Fruit fly (Drosophila melanogaster): ENCODE data around the gene pths.

Gene pths

DNA sequence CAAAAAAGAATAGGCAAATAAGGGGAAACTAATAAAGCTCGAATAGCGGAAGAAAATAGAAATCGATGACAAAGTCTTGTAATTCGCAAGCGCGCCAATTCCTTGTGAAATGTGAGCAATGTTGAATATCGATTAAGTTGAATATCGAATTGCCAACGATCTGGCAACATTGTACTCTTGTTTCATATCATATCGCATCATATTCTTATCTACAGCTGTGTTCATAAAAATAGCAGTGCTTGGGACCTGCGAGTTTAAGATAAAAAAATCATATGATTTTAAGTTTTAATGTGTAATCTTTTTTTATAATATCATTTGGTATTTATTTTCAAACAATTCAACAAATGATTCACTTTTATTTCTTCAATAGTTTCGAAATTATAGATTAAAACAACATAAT, 6.0 kb downstream of the pths start (continued):
- TF ChIP-seq psq (GFP tag; optimal IDR thresholded peaks at IDR 0.05) (no peak), CG4282 (GFP tag; optimal IDR thresholded peaks at IDR 0.05) (no peak), cg (GFP tag; optimal IDR thresholded peaks at IDR 0.05) (no peak), odd (GFP tag; optimal IDR thresholded peaks at IDR 0.05) (no peak), Nf-YC (tag; optimal IDR thresholded peaks at IDR 0.05) (no peak), sens-2 (GFP tag; IDR thresholded peaks at IDR 0.05) (0 out of 2 replicates have a peak, but pooled peaks have one; percentile 10), z (GFP tag; IDR thresholded peaks at IDR 0.05) (no peak), CG6791 (GFP tag; IDR thresholded peaks at IDR 0.05; ENCODE audit: partially characterized antibody) (peak; percentile 72), CG8281 (tag; optimal IDR thresholded peaks at IDR 0.05) (no peak), CG18476 (GFP tag; optimal IDR thresholded peaks at IDR 0.05) (peak; percentile 7), sr (GFP tag; IDR thresholded peaks at IDR 0.05) (no peak), stwl (tag; optimal IDR thresholded peaks at IDR 0.05) (peak; percentile 90), CG6765 (GFP tag; optimal IDR thresholded peaks at IDR 0.05) (no peak), wor (GFP tag; IDR thresholded peaks at IDR 0.05) (no peak), fd96Cb (tag; optimal IDR thresholded peaks at IDR 0.05) (peak; percentile 35), ap (GFP tag; IDR thresholded peaks at IDR 0.05) (peak; percentile 13; the same call in 1 of the 2 replicates), CG15269 (tag; optimal IDR thresholded peaks at IDR 0.05) (peak; percentile 70), ranshi (GFP tag; IDR thresholded peaks at IDR 0.05) (0 out of 2 replicates have a peak, but pooled peaks have one; percentile 30), CG17568 (GFP tag; optimal IDR thresholded peaks at IDR 0.05) (peak; percentile 22), CG12299 (tag; optimal IDR thresholded peaks at IDR 0.05) (peak; percentile 33), CG8290 (GFP tag; optimal IDR thresholded peaks at IDR 0.05) (peak; percentile 56), CG8290 (tag; optimal IDR thresholded peaks at IDR 0.05) (peak in 1 of 2 experiments; percentile 68), MTF-1 (GFP tag; optimal IDR thresholded peaks at IDR 0.05; ENCODE audit: borderline replicate concordance) (peak; percentile 12), CG12769 (tag; optimal IDR thresholded peaks at IDR 0.05) (peak; percentile 19), CG5180 (GFP tag; optimal IDR thresholded peaks at IDR 0.05) (no peak), CG31388 (GFP tag; optimal IDR thresholded peaks at IDR 0.05) (no peak), gt (GFP tag; IDR thresholded peaks at IDR 0.05) (no peak), Atf3 (GFP tag; optimal IDR thresholded peaks at IDR 0.05) (no peak), yki (optimal IDR thresholded peaks at IDR 0.05) (no peak), CG43689 (GFP tag; IDR thresholded peaks at IDR 0.05) (no peak), bab2 (GFP tag; optimal IDR thresholded peaks at IDR 0.05) (peak; percentile 18), CG4328 (GFP tag; optimal IDR thresholded peaks at IDR 0.05) (no peak), mirr (GFP tag; optimal IDR thresholded peaks at IDR 0.05) (no peak), MBD-R2 (GFP tag; IDR thresholded peaks at IDR 0.05) (peak; percentile 62), Tbp (GFP tag; optimal IDR thresholded peaks at IDR 0.05) (no peak), CG8359 (GFP tag; optimal IDR thresholded peaks at IDR 0.05; ENCODE audit: borderline replicate concordance) (no peak), stc (GFP tag; IDR thresholded peaks at IDR 0.05) (peak; percentile 54; the same call in 1 of the 2 replicates), jigr1 (GFP tag; IDR thresholded peaks at IDR 0.05) (no peak), D (optimal IDR thresholded peaks at IDR 0.05) (no peak), D (GFP tag; optimal IDR thresholded peaks at IDR 0.05) (no peak), CG11696 (GFP tag; IDR thresholded peaks at IDR 0.05) (peak; percentile 99), CG8924 (tag; optimal IDR thresholded peaks at IDR 0.05) (peak; percentile 60), ssp (GFP tag; IDR thresholded peaks at IDR 0.05) (peak; percentile 53), CG10462 (GFP tag; optimal IDR thresholded peaks at IDR 0.05) (no peak), CG7556 (GFP tag; optimal IDR thresholded peaks at IDR 0.05) (no peak), B-H1 (GFP tag; IDR thresholded peaks at IDR 0.05) (no peak; the same call in 2 of the 3 replicates), CG2116 (GFP tag; optimal IDR thresholded peaks at IDR 0.05) (peak; percentile 93), seq (GFP tag; IDR thresholded peaks at IDR 0.05) (no peak), CG1792 (GFP tag; optimal IDR thresholded peaks at IDR 0.05) (no peak), CG6854 (GFP tag; optimal IDR thresholded peaks at IDR 0.05) (peak; percentile 52), abd-A (tag; optimal IDR thresholded peaks at IDR 0.05) (no peak), Neu2 (GFP tag; optimal IDR thresholded peaks at IDR 0.05; ENCODE audit: borderline replicate concordance) (no peak)
